Fruit fly (Drosophila melanogaster) whole organism, embryonic: Measurements from ENCODE around the gene CG6839.

Source experiments
- Bdp1 ChIP-seq: fragments of 200-800 bp; sonication (Bioruptor generic); optimal IDR thresholded peaks from 3 replicates; lab custom pipeline; 2016; ENCODE audit warnings: missing biosample characterization, missing genetic modification characterization
- CG10267 ChIP-seq: fragments of 200-800 bp; sonication (Bioruptor generic); optimal IDR thresholded peaks from 2 replicates; lab custom pipeline; 2018; ENCODE audit warnings: missing biosample characterization, mild to moderate bottlenecking, missing genetic modification characterization, moderate library complexity
- CG10274 ChIP-seq: fragments of 200-800 bp; sonication (Bioruptor generic); optimal IDR thresholded peaks from 3 replicates; lab custom pipeline; 2017; ENCODE audit warnings: missing biosample characterization, mild to moderate bottlenecking, missing genetic modification characterization
- CG10565 ChIP-seq: fragments of 200-800 bp; sonication (Bioruptor generic); optimal IDR thresholded peaks from 3 replicates; lab custom pipeline; 2016; ENCODE audit warnings: missing biosample characterization, mild to moderate bottlenecking, missing genetic modification characterization
- CG12104 ChIP-seq: fragments of 200-800 bp; sonication (Bioruptor generic); optimal IDR thresholded peaks from 3 replicates; lab custom pipeline; 2016; ENCODE audit warnings: missing biosample characterization, missing genetic modification characterization
- CG15269 ChIP-seq: fragments of 200-800 bp; sonication (Bioruptor generic); optimal IDR thresholded peaks from 2 replicates; lab custom pipeline; 2018; ENCODE audit warnings: missing biosample characterization, mild to moderate bottlenecking, missing genetic modification characterization, moderate library complexity
- CG1529 ChIP-seq: fragments of 200-800 bp; sonication (Bioruptor generic); optimal IDR thresholded peaks from 3 replicates; lab custom pipeline; 2018; ENCODE audit warnings: missing biosample characterization, missing genetic modification characterization
- CG17359 ChIP-seq: fragments of 200-800 bp; sonication (Bioruptor generic); optimal IDR thresholded peaks from 3 replicates; lab custom pipeline; 2018; ENCODE audit warnings: missing biosample characterization, mild to moderate bottlenecking, missing genetic modification characterization, moderate library complexity
- CG17385 ChIP-seq: fragments of 200-800 bp; sonication (Bioruptor generic); optimal IDR thresholded peaks from 3 replicates; lab custom pipeline; 2018; ENCODE audit warnings: missing biosample characterization, mild to moderate bottlenecking, missing genetic modification characterization
- CG18011 ChIP-seq: fragments of 200-800 bp; sonication (Bioruptor generic); optimal IDR thresholded peaks from 2 replicates; lab custom pipeline; 2017; ENCODE audit warnings: missing biosample characterization, missing genetic modification characterization, mild to moderate bottlenecking, moderate library complexity, missing genotype
- CG18764 ChIP-seq: fragments of 200-800 bp; sonication (Bioruptor generic); optimal IDR thresholded peaks from 3 replicates; lab custom pipeline; 2016; ENCODE audit warnings: missing biosample characterization, missing genetic modification characterization
- CG2116 ChIP-seq: fragments of 200-800 bp; sonication (Bioruptor generic); optimal IDR thresholded peaks from 3 replicates; lab custom pipeline; 2018; ENCODE audit warnings: missing biosample characterization, mild to moderate bottlenecking, missing genetic modification characterization
- CG2678 ChIP-seq: fragments of 200-800 bp; sonication (Bioruptor generic); optimal IDR thresholded peaks from 3 replicates; lab custom pipeline; 2019; ENCODE audit warnings: missing biosample characterization, mild to moderate bottlenecking, missing genetic modification characterization, moderate library complexity
- CG31388 ChIP-seq: fragments of 200-800 bp; sonication (Bioruptor generic); optimal IDR thresholded peaks from 2 replicates; lab custom pipeline; 2016; ENCODE audit warnings: missing biosample characterization, missing genetic modification characterization
- CG3838 ChIP-seq: fragments of 200-800 bp; sonication (Bioruptor generic); optimal IDR thresholded peaks from 3 replicates; lab custom pipeline; 2016; ENCODE audit warnings: missing biosample characterization, missing genetic modification characterization
- CG4360 ChIP-seq: fragments of 200-800 bp; sonication (Bioruptor generic); IDR thresholded peaks from 2 replicates; pipeline ENCODE4 v1.3.6; 2022; ENCODE audit warnings: missing biosample characterization, missing genetic modification characterization
- CG4617 ChIP-seq: fragments of 200-800 bp; sonication (Bioruptor generic); optimal IDR thresholded peaks from 3 replicates; lab custom pipeline; 2016; ENCODE audit warnings: missing biosample characterization, missing genetic modification characterization, borderline replicate concordance
- CG4707 ChIP-seq: fragments of 200-800 bp; sonication (Bioruptor generic); optimal IDR thresholded peaks from 2 replicates; lab custom pipeline; 2018; ENCODE audit warnings: missing biosample characterization, mild to moderate bottlenecking, missing genetic modification characterization, moderate library complexity
- CG5953 ChIP-seq: fragments of 200-800 bp; sonication (Bioruptor generic); IDR thresholded peaks from 2 replicates; pipeline ENCODE4 v1.3.6; 2022; ENCODE audit warnings: missing biosample characterization, missing genetic modification characterization
- CG7963 ChIP-seq: fragments of 200-800 bp; sonication (Bioruptor generic); IDR thresholded peaks from 3 replicates; pipeline ENCODE4 v1.3.6; 2022; ENCODE audit warnings: missing biosample characterization, missing genetic modification characterization; ENCODE audit not compliant: partially characterized antibody
- CG8944 ChIP-seq: fragments of 200-800 bp; sonication (Bioruptor generic); optimal IDR thresholded peaks from 3 replicates; lab custom pipeline; 2016; ENCODE audit warnings: missing biosample characterization, missing genetic modification characterization
- Camta ChIP-seq: fragments of 200-800 bp; sonication (Bioruptor generic); optimal IDR thresholded peaks from 2 replicates; lab custom pipeline; 2016; ENCODE audit warnings: missing biosample characterization, missing genetic modification characterization
- Dp ChIP-seq: fragments of 200-800 bp; sonication (Bioruptor generic); optimal IDR thresholded peaks from 2 replicates; lab custom pipeline; 2018; ENCODE audit warnings: missing biosample characterization, mild to moderate bottlenecking, missing genetic modification characterization, moderate library complexity
- E2f2 ChIP-seq: fragments of 200-800 bp; sonication (Bioruptor generic); IDR thresholded peaks from 2 replicates; pipeline ENCODE4 v1.3.6; 2022; ENCODE audit warnings: missing biosample characterization, missing genetic modification characterization
- Ets65A ChIP-seq: fragments of 200-800 bp; sonication (Bioruptor generic); peaks from one replicate; lab custom pipeline; 2016; ENCODE audit warnings: missing biosample characterization, missing genetic modification characterization
- Gsc ChIP-seq: fragments of 200-800 bp; sonication (Bioruptor generic); IDR thresholded peaks from 2 replicates; pipeline ENCODE4 v1.3.6; 2022; ENCODE audit warnings: missing biosample characterization, missing genetic modification characterization
- H2.0 ChIP-seq: fragments of 200-800 bp; sonication (Bioruptor generic); IDR thresholded peaks from 2 replicates; pipeline ENCODE4 v1.3.6; 2022; ENCODE audit warnings: missing biosample characterization, missing genetic modification characterization
- Hmx ChIP-seq: fragments of 200-800 bp; sonication (Bioruptor generic); optimal IDR thresholded peaks from 2 replicates; lab custom pipeline; 2016; ENCODE audit warnings: missing biosample characterization, missing genetic modification characterization
- MESR4 ChIP-seq: fragments of 200-800 bp; sonication (Bioruptor generic); optimal IDR thresholded peaks from 2 replicates; lab custom pipeline; 2018; ENCODE audit warnings: missing biosample characterization, mild to moderate bottlenecking, missing genetic modification characterization, moderate library complexity
- NFAT ChIP-seq: fragments of 200-800 bp; sonication (Bioruptor generic); IDR thresholded peaks from 2 replicates; pipeline ENCODE4 v1.3.6; 2022; ENCODE audit warnings: missing biosample characterization, missing genetic modification characterization
- NK7.1 ChIP-seq: fragments of 200-800 bp; sonication (Bioruptor generic); optimal IDR thresholded peaks from 3 replicates; lab custom pipeline; 2016; ENCODE audit warnings: missing biosample characterization, missing genetic modification characterization
- Sry-δ ChIP-seq: fragments of 200-800 bp; sonication (Bioruptor generic); optimal IDR thresholded peaks from 2 replicates; lab custom pipeline; 2016; ENCODE audit warnings: missing biosample characterization, missing genetic modification characterization
- al ChIP-seq: fragments of 200-800 bp; sonication (Bioruptor generic); IDR thresholded peaks from 2 replicates; pipeline ENCODE4 v1.3.6; 2022; ENCODE audit warnings: missing biosample characterization, missing genetic modification characterization
- ase ChIP-seq: fragments of 200-800 bp; sonication (Bioruptor generic); IDR thresholded peaks from 3 replicates; pipeline ENCODE4 v1.3.6; 2022; ENCODE audit warnings: missing biosample characterization, missing genetic modification characterization
- bab2 ChIP-seq: fragments of 200-800 bp; sonication (Bioruptor generic); optimal IDR thresholded peaks from 2 replicates; lab custom pipeline; 2016; ENCODE audit warnings: missing biosample characterization, missing genetic modification characterization
- bigmax ChIP-seq: fragments of 200-800 bp; sonication (Bioruptor generic); optimal IDR thresholded peaks from 2 replicates; lab custom pipeline; 2018; ENCODE audit warnings: missing biosample characterization, mild to moderate bottlenecking, missing genetic modification characterization
- ci ChIP-seq: fragments of 200-800 bp; sonication (Bioruptor generic); IDR thresholded peaks from 3 replicates; pipeline ENCODE4 v1.3.6; 2022; ENCODE audit warnings: missing biosample characterization, missing genetic modification characterization
- fd102C ChIP-seq: fragments of 200-800 bp; sonication (Bioruptor generic); optimal IDR thresholded peaks from 2 replicates; lab custom pipeline; 2018; ENCODE audit warnings: missing biosample characterization, mild to moderate bottlenecking, missing genetic modification characterization, moderate library complexity
- fru ChIP-seq: fragments of >200 bp; optimal IDR thresholded peaks from 2 replicates; lab custom pipeline; 2017
- gcm ChIP-seq: fragments of 200-800 bp; sonication (Bioruptor generic); optimal IDR thresholded peaks from 2 replicates; lab custom pipeline; 2019; ENCODE audit warnings: missing biosample characterization, mild to moderate bottlenecking, missing genetic modification characterization, moderate library complexity
- her ChIP-seq: fragments of 200-800 bp; sonication (Bioruptor generic); optimal IDR thresholded peaks from 2 replicates; lab custom pipeline; 2016; ENCODE audit warnings: missing biosample characterization, missing genetic modification characterization
- jumu ChIP-seq: fragments of 200-800 bp; sonication (Bioruptor generic); optimal IDR thresholded peaks from 3 replicates; lab custom pipeline; 2016; ENCODE audit warnings: missing biosample characterization, missing genetic modification characterization
- org-1 ChIP-seq: fragments of 200-800 bp; sonication (Bioruptor generic); optimal IDR thresholded peaks from 2 replicates; lab custom pipeline; 2017; ENCODE audit warnings: missing biosample characterization, missing genetic modification characterization
- otp ChIP-seq: fragments of 200-800 bp; sonication (Bioruptor generic); IDR thresholded peaks from 3 replicates; pipeline ENCODE4, ENCODE4 v1.3.6; 2022; ENCODE audit warnings: missing biosample characterization, missing genetic modification characterization
- pita ChIP-seq: fragments of 200-800 bp; sonication (Bioruptor generic); optimal IDR thresholded peaks from 2 replicates; lab custom pipeline; 2017; ENCODE audit warnings: missing biosample characterization, mild to moderate bottlenecking, missing genetic modification characterization
- pnt ChIP-seq: fragments of 200-800 bp; sonication (Bioruptor generic); optimal IDR thresholded peaks from 3 replicates; lab custom pipeline; 2016; ENCODE audit warnings: missing biosample characterization, missing genetic modification characterization
- run ChIP-seq: fragments of 200-800 bp; sonication (Bioruptor generic); optimal IDR thresholded peaks from 3 replicates; lab custom pipeline; 2018; ENCODE audit warnings: missing biosample characterization, mild to moderate bottlenecking, missing genetic modification characterization
- salm ChIP-seq: fragments of 200-800 bp; sonication (Bioruptor generic); optimal IDR thresholded peaks from 2 replicates; lab custom pipeline; 2018; ENCODE audit warnings: missing biosample characterization, mild to moderate bottlenecking, missing genetic modification characterization
- slbo ChIP-seq: fragments of 200-800 bp; sonication (Bioruptor generic); IDR thresholded peaks from 2 replicates; pipeline ENCODE4 v1.3.6; 2022; ENCODE audit warnings: missing biosample characterization, missing genetic modification characterization
- usp ChIP-seq: fragments of >200 bp; optimal IDR thresholded peaks from 2 replicates; lab custom pipeline; 2017; ENCODE audit warnings: missing biosample characterization, missing genetic modification characterization
- wdn ChIP-seq: fragments of 200-800 bp; sonication (Bioruptor generic); IDR thresholded peaks from 2 replicates; pipeline ENCODE4 v1.3.6; 2022; ENCODE audit warnings: missing biosample characterization, missing genetic modification characterization
- zen ChIP-seq: fragments of 200-800 bp; sonication (Bioruptor generic); optimal IDR thresholded peaks from 3 replicates; lab custom pipeline; 2018; ENCODE audit warnings: missing biosample characterization, mild to moderate bottlenecking, missing genetic modification characterization, moderate library complexity
- zfh2 ChIP-seq: fragments of 200-800 bp; sonication (Bioruptor generic); optimal IDR thresholded peaks from 2 replicates; lab custom pipeline; 2016; ENCODE audit warnings: missing biosample characterization, missing genetic modification characterization

Gene CG6839

DNA sequence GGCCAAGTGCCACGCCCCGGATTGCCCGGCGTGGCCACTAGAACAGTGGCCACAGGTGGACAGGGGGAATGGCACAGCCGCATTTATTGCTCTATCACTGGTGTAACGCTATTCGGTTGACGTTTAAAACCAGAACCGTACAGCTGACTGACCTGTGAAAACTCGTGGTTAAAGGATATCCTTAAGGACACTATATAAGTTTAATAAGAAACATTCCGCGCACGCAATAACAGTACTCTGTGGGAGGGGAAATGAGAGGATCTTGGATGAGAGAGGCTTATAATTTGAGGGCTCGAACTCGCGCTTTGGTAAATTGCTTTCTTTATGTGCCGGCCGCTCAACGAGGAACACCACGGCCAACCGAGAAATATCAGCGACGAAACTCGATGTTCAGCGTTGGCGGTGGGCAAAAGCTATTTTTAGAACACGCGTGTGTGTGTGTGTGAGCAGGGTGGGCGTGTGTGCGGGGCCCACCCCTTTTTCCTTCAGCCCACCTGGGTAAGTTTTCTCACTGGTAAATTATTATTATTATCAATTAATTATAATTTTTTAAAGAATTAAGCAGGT, 21.0 kb upstream of the CG6839 start (continued):
- TF ChIP-seq ci = peak; percentile 23; the same call in 1 of the 3 replicates
- TF ChIP-seq Camta = no peak
- no peak for TF ChIP-seq CG15269
- TF ChIP-seq NK7.1 (GFP tag; lab: Kevin White, UChicago) = no peak
- TF ChIP-seq bigmax (GFP tag; lab: Kevin White, UChicago) = no peak
- TF ChIP-seq jumu = no peak
- TF ChIP-seq H2.0 = no peak
- no peak for TF ChIP-seq CG5953 (GFP tag; lab: Robert Waterston, UW)
- no peak for TF ChIP-seq gcm (GFP tag; lab: Kevin White, UChicago)
- no peak for TF ChIP-seq salm (tag; lab: Kevin White, UChicago)
- TF ChIP-seq fd102C (GFP tag; lab: Kevin White, UChicago) = no peak
- no peak for TF ChIP-seq al (GFP tag; lab: Robert Waterston, UW)
- TF ChIP-seq CG3838 = no peak
- no peak for TF ChIP-seq CG1529 (GFP tag; lab: Kevin White, UChicago)
- TF ChIP-seq pita (GFP tag; lab: Kevin White, UChicago) = no peak
- TF ChIP-seq zen = no peak
- no peak for TF ChIP-seq CG4617 (GFP tag; lab: Kevin White, UChicago)
- TF ChIP-seq CG8944 (GFP tag; lab: Kevin White, UChicago) = no peak
- TF ChIP-seq her (GFP tag; lab: Kevin White, UChicago) = no peak
- peak; percentile 81 for TF ChIP-seq Bdp1 (GFP tag; lab: Kevin White, UChicago)
- TF ChIP-seq MESR4 (GFP tag; lab: Kevin White, UChicago) = no peak
- TF ChIP-seq slbo (GFP tag; lab: Robert Waterston, UW) = no peak
- TF ChIP-seq run (tag; lab: Kevin White, UChicago) = no peak
- no peak for TF ChIP-seq CG7963 (GFP tag; lab: Robert Waterston, UW)
- no peak for TF ChIP-seq CG31388 (GFP tag; lab: Kevin White, UChicago)
- TF ChIP-seq wdn (GFP tag; lab: Robert Waterston, UW) = no peak
- no peak for TF ChIP-seq Hmx
- TF ChIP-seq usp (GFP tag; lab: Kevin White, UChicago) = no peak
- no peak for TF ChIP-seq CG4707 (GFP tag; lab: Kevin White, UChicago)
- TF ChIP-seq zfh2 (GFP tag; lab: Kevin White, UChicago) = no peak
- no peak for TF ChIP-seq CG18764
- no peak for TF ChIP-seq CG10267 (tag; lab: Kevin White, UChicago)
- TF ChIP-seq CG2678 (tag; lab: Kevin White, UChicago) = no peak
- no peak for TF ChIP-seq ase (GFP tag; lab: Robert Waterston, UW)
- TF ChIP-seq CG12104 (GFP tag; lab: Kevin White, UChicago) = no peak
- 0 out of 2 replicates have a peak, but pooled peaks have one; percentile 8 for TF ChIP-seq E2f2 (GFP tag; lab: Robert Waterston, UW)
- TF ChIP-seq Ets65A (GFP tag; lab: Kevin White, UChicago) = no peak
- TF ChIP-seq CG10274 = no peak
- no peak for TF ChIP-seq CG4360
- no peak for TF ChIP-seq CG18011
- no peak for TF ChIP-seq org-1 (GFP tag; lab: Kevin White, UChicago)
- no peak for TF ChIP-seq Gsc (GFP tag; lab: Robert Waterston, UW)
- no peak for TF ChIP-seq Dp (GFP tag; lab: Kevin White, UChicago)
- no peak for TF ChIP-seq pnt (GFP tag; lab: Kevin White, UChicago)
- no peak for TF ChIP-seq NFAT (GFP tag; lab: Robert Waterston, UW)
- no peak for TF ChIP-seq Sry-δ
- TF ChIP-seq otp (GFP tag; lab: Robert Waterston, UW) = no peak
- no peak for TF ChIP-seq CG17385 (GFP tag; lab: Kevin White, UChicago)
- no peak for TF ChIP-seq bab2 (GFP tag; lab: Kevin White, UChicago)
- no peak for TF ChIP-seq CG10565
- TF ChIP-seq CG2116 (GFP tag; lab: Kevin White, UChicago) = no peak
- TF ChIP-seq fru (lab: Kevin White, UChicago) = no peak
- TF ChIP-seq CG17359 (tag; lab: Kevin White, UChicago) = no peak
